Fruit fly (Drosophila melanogaster): Measurements from ENCODE around the gene mRpL28.

- TF ChIP-seq kay (GFP tag; ENCODE audit: borderline replicate concordance) = no peak
- no peak for TF ChIP-seq tj (GFP tag; optimal IDR thresholded peaks at IDR 0.05)
- TF ChIP-seq Clk (GFP tag; optimal IDR thresholded peaks at IDR 0.05) = no peak
- no peak for TF ChIP-seq CG33017 (tag; optimal IDR thresholded peaks at IDR 0.05)
- TF ChIP-seq pad (GFP tag; optimal IDR thresholded peaks at IDR 0.05) = no peak
- TF ChIP-seq cic (GFP tag; optimal IDR thresholded peaks at IDR 0.05) = peak; percentile 93
Measured at dm6 chr2L:4953086-4953570, 20.6 kb upstream of the mRpL28 start, which contains the start of gene Jon25Bii.
